Worm (Caenorhabditis elegans): Measurements from ENCODE around the gene idpc-6.

Gene idpc-6

DNA sequence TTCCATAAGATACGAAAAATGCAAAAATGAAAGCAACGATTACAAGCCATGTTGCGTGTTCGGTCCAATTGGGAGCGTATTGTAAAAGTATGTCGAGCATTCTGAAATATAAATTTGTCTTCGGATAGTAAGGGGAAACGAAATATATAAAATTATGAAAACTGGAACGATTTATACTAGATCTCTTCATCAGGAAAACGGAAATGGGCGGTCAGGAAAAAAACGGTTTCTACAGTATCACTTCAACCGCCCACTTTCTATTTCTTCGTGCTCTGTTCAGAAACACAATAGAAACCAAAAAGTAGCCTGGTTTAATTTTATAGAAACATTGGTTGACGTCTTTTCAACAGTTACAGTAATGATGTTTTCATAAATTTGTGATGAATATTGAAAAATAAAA, 41.6 kb downstream of the idpc-6 start, which contains the start of gene pitr-4:
TSS of gene pitr-4 (minus strand) at position 101 of the 400 bp plus-strand sequence.
- TF ChIP-seq aly-1 (tag; optimal IDR thresholded peaks at IDR 0.05) = no peak
- TF ChIP-seq ceh-36 (tag; optimal IDR thresholded peaks at IDR 0.05) = no peak
- TF ChIP-seq F13C5.2 (tag; optimal IDR thresholded peaks at IDR 0.05) = no peak
- TF ChIP-seq scrt-1 (GFP tag; IDR thresholded peaks at IDR 0.05) = no peak
- TF ChIP-seq ceh-13 (GFP tag; optimal IDR thresholded peaks at IDR 0.05) = no peak
- TF ChIP-seq ets-7 (tag; optimal IDR thresholded peaks at IDR 0.05) = no peak
- no peak for TF ChIP-seq pes-1 (GFP tag; IDR thresholded peaks at IDR 0.05)
- TF ChIP-seq sea-1 (GFP tag; conservative IDR thresholded peaks at IDR 0.05) = no peak
- TF ChIP-seq tbx-11 (GFP tag; IDR thresholded peaks at IDR 0.05) = no peak

DNA sequence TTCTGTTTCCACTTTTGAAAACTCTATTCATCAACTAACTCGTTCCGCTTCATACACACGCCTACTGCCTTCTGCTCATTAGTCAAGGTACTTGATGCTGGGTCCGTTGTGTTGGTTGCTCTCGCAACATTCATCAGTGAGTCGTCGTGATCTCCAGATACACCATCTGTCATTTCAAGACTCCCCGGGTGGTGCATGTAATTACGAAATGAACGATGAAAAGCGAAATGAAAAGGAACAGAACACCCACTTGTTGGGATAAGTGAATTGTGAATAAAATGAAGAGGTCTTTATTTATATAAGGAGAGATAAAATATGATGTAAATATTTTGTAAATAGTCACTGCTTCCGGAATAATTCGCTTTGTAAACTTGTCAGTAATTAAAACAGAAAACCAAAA, 44.0 kb downstream of the idpc-6 start:
- TF ChIP-seq scrt-1 (GFP tag; IDR thresholded peaks at IDR 0.05) = no peak
- TF ChIP-seq F13C5.2 (tag; optimal IDR thresholded peaks at IDR 0.05) = no peak
- no peak for TF ChIP-seq hmg-4 (GFP tag; optimal IDR thresholded peaks at IDR 0.05)
- no peak for TF ChIP-seq pes-1 (GFP tag; IDR thresholded peaks at IDR 0.05)
- no peak for TF ChIP-seq B0310.2 (tag; optimal IDR thresholded peaks at IDR 0.05)
- no peak for TF ChIP-seq tbx-11 (GFP tag; IDR thresholded peaks at IDR 0.05)
- no peak for TF ChIP-seq tra-4 (tag; optimal IDR thresholded peaks at IDR 0.05)
- TF ChIP-seq ceh-36 (tag; optimal IDR thresholded peaks at IDR 0.05) = no peak
- TF ChIP-seq ama-1 (optimal IDR thresholded peaks at IDR 0.05) = no peak
- TF ChIP-seq ets-7 (tag; optimal IDR thresholded peaks at IDR 0.05) = no peak
- TF ChIP-seq flt-1 (GFP tag; IDR thresholded peaks at IDR 0.05) = no peak

- no peak for TF ChIP-seq sea-1 (GFP tag; conservative IDR thresholded peaks at IDR 0.05)
- no peak for TF ChIP-seq ceh-36 (tag; optimal IDR thresholded peaks at IDR 0.05)
- TF ChIP-seq F13C5.2 (tag; optimal IDR thresholded peaks at IDR 0.05) = no peak
- TF ChIP-seq ama-1 (optimal IDR thresholded peaks at IDR 0.05) = no peak
- no peak for TF ChIP-seq scrt-1 (GFP tag; IDR thresholded peaks at IDR 0.05)
- TF ChIP-seq tra-4 (tag; optimal IDR thresholded peaks at IDR 0.05) = no peak
- TF ChIP-seq hmg-4 (GFP tag; optimal IDR thresholded peaks at IDR 0.05) = no peak
- TF ChIP-seq tbx-37 (GFP tag; conservative IDR thresholded peaks at IDR 0.05) = no peak
- TF ChIP-seq tbx-11 (GFP tag; IDR thresholded peaks at IDR 0.05) = no peak
- no peak for TF ChIP-seq pes-1 (GFP tag; IDR thresholded peaks at IDR 0.05)
- TF ChIP-seq B0310.2 (tag; optimal IDR thresholded peaks at IDR 0.05) = no peak
- no peak for TF ChIP-seq ceh-13 (GFP tag; optimal IDR thresholded peaks at IDR 0.05)
- no peak for TF ChIP-seq hmbx-1 (tag; optimal IDR thresholded peaks at IDR 0.05)
- no peak for TF ChIP-seq flt-1 (GFP tag; IDR thresholded peaks at IDR 0.05)
- TF ChIP-seq aly-1 (tag; optimal IDR thresholded peaks at IDR 0.05) = no peak
- no peak for TF ChIP-seq hnd-1 (tag; optimal IDR thresholded peaks at IDR 0.05)
- TF ChIP-seq ets-7 (tag; optimal IDR thresholded peaks at IDR 0.05) = no peak
Observed at ce11 chrV:9664620-9665019, 44.7 kb downstream of the idpc-6 start.

ce11 chrV:9666394-9666793, 46.4 kb downstream of the idpc-6 start, which contains the start of gene ZK287.1:
TSS of gene ZK287.1 (plus strand) at chrV:9666694.
- TF ChIP-seq hnd-1 (tag; optimal IDR thresholded peaks at IDR 0.05) (no peak), tbx-37 (GFP tag; conservative IDR thresholded peaks at IDR 0.05) (no peak), ceh-13 (GFP tag; optimal IDR thresholded peaks at IDR 0.05) (no peak), ama-1 (optimal IDR thresholded peaks at IDR 0.05) (no peak), hmg-4 (GFP tag; optimal IDR thresholded peaks at IDR 0.05) (no peak), hmbx-1 (tag; optimal IDR thresholded peaks at IDR 0.05) (no peak), B0310.2 (tag; optimal IDR thresholded peaks at IDR 0.05) (no peak), ets-7 (tag; optimal IDR thresholded peaks at IDR 0.05) (no peak), scrt-1 (GFP tag; IDR thresholded peaks at IDR 0.05) (no peak), tra-4 (tag; optimal IDR thresholded peaks at IDR 0.05) (no peak), F13C5.2 (tag; optimal IDR thresholded peaks at IDR 0.05) (no peak), sea-1 (GFP tag; conservative IDR thresholded peaks at IDR 0.05) (no peak), aly-1 (tag; optimal IDR thresholded peaks at IDR 0.05) (no peak), tbx-11 (GFP tag; IDR thresholded peaks at IDR 0.05) (no peak), ceh-36 (tag; optimal IDR thresholded peaks at IDR 0.05) (no peak), flt-1 (GFP tag; IDR thresholded peaks at IDR 0.05) (no peak), pes-1 (GFP tag; IDR thresholded peaks at IDR 0.05) (no peak)

Data from whole organism, early embryonic.